Fruit fly (Drosophila melanogaster) whole organism, embryonic: ENCODE data around the gene Orc2.

Experiments
- CG10565 ChIP-seq: fragments of 200-800 bp; sonication (Bioruptor generic); optimal IDR thresholded peaks from 3 replicates; lab custom pipeline; 2016; ENCODE audit warnings: missing biosample characterization, mild to moderate bottlenecking, missing genetic modification characterization
- CG10979 ChIP-seq: fragments of 200-800 bp; sonication (Bioruptor generic); optimal IDR thresholded peaks from 2 replicates; lab custom pipeline; 2018; ENCODE audit warnings: missing biosample characterization, mild to moderate bottlenecking, missing genetic modification characterization, moderate library complexity
- CG11085 ChIP-seq: fragments of 200-800 bp; sonication (Bioruptor generic); IDR thresholded peaks from 2 replicates; pipeline ENCODE4 v1.3.6; 2022; ENCODE audit warnings: missing biosample characterization, missing genetic modification characterization
- CG11093 ChIP-seq: fragments of 200-800 bp; sonication (Bioruptor generic); IDR thresholded peaks from 3 replicates; pipeline ENCODE4 v1.3.6; 2022; ENCODE audit warnings: missing biosample characterization, missing genetic modification characterization
- CG12744 ChIP-seq: fragments of 200-800 bp; sonication (Bioruptor generic); optimal IDR thresholded peaks from 2 replicates; lab custom pipeline; 2016; ENCODE audit warnings: missing biosample characterization, missing genetic modification characterization
- CG15269 ChIP-seq: fragments of 200-800 bp; sonication (Bioruptor generic); optimal IDR thresholded peaks from 2 replicates; lab custom pipeline; 2018; ENCODE audit warnings: missing biosample characterization, mild to moderate bottlenecking, missing genetic modification characterization, moderate library complexity
- CG16815 ChIP-seq: fragments of 200-800 bp; sonication (Bioruptor generic); optimal IDR thresholded peaks from 3 replicates; lab custom pipeline; 2017; ENCODE audit warnings: missing biosample characterization, mild to moderate bottlenecking, missing genetic modification characterization
- CG17186 ChIP-seq: fragments of 200-800 bp; sonication (Bioruptor generic); optimal IDR thresholded peaks from 3 replicates; lab custom pipeline; 2017; ENCODE audit warnings: missing biosample characterization, missing genetic modification reagents, missing genetic modification characterization
- CG1832 ChIP-seq: fragments of 200-800 bp; sonication (Bioruptor generic); optimal IDR thresholded peaks from 2 replicates; lab custom pipeline; 2017; ENCODE audit warnings: missing biosample characterization, mild to moderate bottlenecking, missing genetic modification characterization, inconsistent platforms
- CG2199 ChIP-seq: fragments of 200-800 bp; sonication (Bioruptor generic); IDR thresholded peaks from 3 replicates; pipeline ENCODE4 v1.3.6; 2022; ENCODE audit warnings: missing biosample characterization, missing genetic modification characterization
- CG32772 ChIP-seq: fragments of 200-800 bp; sonication (Bioruptor generic); IDR thresholded peaks from 2 replicates; pipeline ENCODE4 v1.3.6; 2022; ENCODE audit warnings: missing biosample characterization, missing genetic modification characterization
- CG3281 ChIP-seq: fragments of 200-800 bp; sonication (Bioruptor generic); optimal IDR thresholded peaks from 3 replicates; lab custom pipeline; 2017; ENCODE audit warnings: missing biosample characterization, mild to moderate bottlenecking, missing genetic modification characterization
- CG34422 ChIP-seq: fragments of 200-800 bp; sonication (Bioruptor generic); IDR thresholded peaks from 3 replicates; pipeline ENCODE4 v1.3.6; 2022; ENCODE audit warnings: missing biosample characterization, missing genetic modification characterization
- CG6689 ChIP-seq: fragments of 200-800 bp; sonication (Bioruptor generic); IDR thresholded peaks from 2 replicates; pipeline ENCODE4 v1.3.6; 2022; ENCODE audit warnings: missing biosample characterization, missing genetic modification characterization
- CG6791 ChIP-seq: fragments of 200-800 bp; sonication (Bioruptor generic); IDR thresholded peaks from 3 replicates; pipeline ENCODE4 v1.3.6; 2022; ENCODE audit warnings: missing biosample characterization, missing genetic modification characterization; ENCODE audit not compliant: partially characterized antibody
- Hr3 ChIP-seq: fragments of 200-800 bp; sonication (Bioruptor generic); optimal IDR thresholded peaks from 3 replicates; lab custom pipeline; 2016; ENCODE audit warnings: missing biosample characterization, missing genetic modification characterization
- Hr78 ChIP-seq, 2 experiments: fragments of 200-800 bp in 1 of 2; fragments of >200 bp in 1 of 2; sonication (Bioruptor generic) in 1 of 2; optimal IDR thresholded peaks; 2 replicates each; lab custom pipeline; 2017 to 2019; ENCODE audit warnings: missing biosample characterization in 2 of 2, missing genetic modification characterization in 2 of 2, mild to moderate bottlenecking in 1 of 2, moderate library complexity in 1 of 2
- MBD-R2 ChIP-seq: fragments of 200-800 bp; sonication (Bioruptor generic); IDR thresholded peaks from 2 replicates; pipeline ENCODE4 v1.3.6; 2022; ENCODE audit warnings: missing biosample characterization, missing genetic modification characterization
- NC2β ChIP-seq: fragments of 200-800 bp; sonication (Bioruptor generic); optimal IDR thresholded peaks from 2 replicates; lab custom pipeline; 2016; ENCODE audit warnings: missing biosample characterization, missing genetic modification characterization
- Opbp ChIP-seq: fragments of 200-800 bp; sonication (Bioruptor generic); IDR thresholded peaks from 3 replicates; pipeline ENCODE4 v1.3.6; 2022; ENCODE audit warnings: missing biosample characterization, missing genetic modification characterization; ENCODE audit not compliant: partially characterized antibody
- Ptx1 ChIP-seq: fragments of 200-800 bp; sonication (Bioruptor generic); IDR thresholded peaks from 2 replicates; pipeline ENCODE4 v1.3.6; 2022; ENCODE audit warnings: missing biosample characterization, missing genetic modification characterization
- Side ChIP-seq: fragments of 200-800 bp; sonication (Bioruptor generic); optimal IDR thresholded peaks from 2 replicates; lab custom pipeline; 2016; ENCODE audit warnings: missing biosample characterization, missing genetic modification characterization
- Stat92E ChIP-seq, 3 experiments: fragments of >200 bp in 2 of 3; fragments of 200-800 bp in 1 of 3; sonication (Bioruptor generic) in 1 of 3; optimal IDR thresholded peaks; 2 replicates each; lab custom pipeline; 2017 to 2019; ENCODE audit warnings: missing biosample characterization in 3 of 3, missing genetic modification characterization in 3 of 3, mild to moderate bottlenecking in 1 of 3, moderate library complexity in 1 of 3
- Taf1 ChIP-seq: fragments of 200-800 bp; sonication (Bioruptor generic); IDR thresholded peaks from 2 replicates; pipeline ENCODE4 v1.3.6; 2022; ENCODE audit warnings: missing biosample characterization, missing genetic modification characterization
- Tbp ChIP-seq: fragments of >200 bp; optimal IDR thresholded peaks from 2 replicates; lab custom pipeline; 2018; ENCODE audit warnings: missing biosample characterization, missing genetic modification characterization
- abd-A ChIP-seq: fragments of 200-800 bp; sonication (Bioruptor generic); optimal IDR thresholded peaks from 3 replicates; lab custom pipeline; 2019; ENCODE audit warnings: missing biosample characterization, mild to moderate bottlenecking, missing genetic modification characterization, moderate library complexity
- bigmax ChIP-seq: fragments of 200-800 bp; sonication (Bioruptor generic); optimal IDR thresholded peaks from 2 replicates; lab custom pipeline; 2018; ENCODE audit warnings: missing biosample characterization, mild to moderate bottlenecking, missing genetic modification characterization
- cas ChIP-seq: fragments of 200-800 bp; sonication (Bioruptor generic); IDR thresholded peaks from 2 replicates; pipeline ENCODE4 v1.3.6; 2022; ENCODE audit warnings: missing biosample characterization, missing genetic modification characterization
- fd102C ChIP-seq: fragments of 200-800 bp; sonication (Bioruptor generic); optimal IDR thresholded peaks from 2 replicates; lab custom pipeline; 2018; ENCODE audit warnings: missing biosample characterization, mild to moderate bottlenecking, missing genetic modification characterization, moderate library complexity
- ftz-f1 ChIP-seq: fragments of 200-800 bp; sonication (Bioruptor generic); optimal IDR thresholded peaks from 2 replicates; lab custom pipeline; 2016; ENCODE audit warnings: missing biosample characterization, missing genetic modification characterization
- gfzf ChIP-seq: fragments of 200-800 bp; sonication (Bioruptor generic); optimal IDR thresholded peaks from 2 replicates; lab custom pipeline; 2016; ENCODE audit warnings: missing biosample characterization, mild to moderate bottlenecking, missing genetic modification characterization, moderate library complexity
- gsb ChIP-seq: fragments of 200-800 bp; sonication (Bioruptor generic); IDR thresholded peaks from 2 replicates; pipeline ENCODE4 v1.3.6; 2022; ENCODE audit warnings: missing biosample characterization, missing genetic modification characterization
- her ChIP-seq: fragments of 200-800 bp; sonication (Bioruptor generic); optimal IDR thresholded peaks from 2 replicates; lab custom pipeline; 2016; ENCODE audit warnings: missing biosample characterization, missing genetic modification characterization
- klu ChIP-seq: fragments of 200-800 bp; sonication (Bioruptor generic); IDR thresholded peaks from 2 replicates; pipeline ENCODE4 v1.3.6; 2022; ENCODE audit warnings: missing biosample characterization, missing genetic modification characterization
- knrl ChIP-seq: fragments of 200-800 bp; sonication (Bioruptor generic); IDR thresholded peaks from 3 replicates; pipeline ENCODE4 v1.3.6; 2022; ENCODE audit warnings: missing biosample characterization, missing genetic modification characterization; ENCODE audit not compliant: partially characterized antibody
- lmd ChIP-seq: fragments of 200-800 bp; sonication (Bioruptor generic); IDR thresholded peaks from 2 replicates; pipeline ENCODE4 v1.3.6; 2022; ENCODE audit warnings: missing biosample characterization, missing genetic modification characterization
- prd ChIP-seq, 3 experiments: fragments of >200 bp in 2 of 3; fragments of 200-800 bp in 1 of 3; sonication (Bioruptor generic) in 1 of 3; optimal IDR thresholded peaks in 2 of 3; IDR thresholded peaks in 1 of 3; 2 replicates in 2 of 3; 3 replicates in 1 of 3; pipeline versions ENCODE4 v1.3.6 to Lab custom; 2017 to 2022; ENCODE audit warnings: missing biosample characterization in 1 of 3, missing genetic modification characterization in 1 of 3
- pzg ChIP-seq: fragments of 200-800 bp; sonication (Bioruptor generic); optimal IDR thresholded peaks from 3 replicates; lab custom pipeline; 2018; ENCODE audit warnings: missing biosample characterization, mild to moderate bottlenecking, missing genetic modification characterization, moderate library complexity
- sc ChIP-seq, 3 experiments: fragments of >200 bp in 2 of 3; fragments of 200-800 bp in 1 of 3; sonication (Bioruptor generic) in 1 of 3; optimal IDR thresholded peaks; 2 replicates in 2 of 3; 3 replicates in 1 of 3; lab custom pipeline; 2017; ENCODE audit warnings: mild to moderate bottlenecking in 1 of 3, missing biosample characterization in 1 of 3, missing genetic modification characterization in 1 of 3, missing genetic modification reagents in 1 of 3
- scrt ChIP-seq: fragments of 200-800 bp; sonication (Bioruptor generic); optimal IDR thresholded peaks from 2 replicates; lab custom pipeline; 2018; ENCODE audit warnings: missing biosample characterization, mild to moderate bottlenecking, missing genetic modification characterization, moderate library complexity
- sd ChIP-seq: fragments of 200-800 bp; sonication (Bioruptor generic); optimal IDR thresholded peaks from 3 replicates; lab custom pipeline; 2018; ENCODE audit warnings: missing biosample characterization, mild to moderate bottlenecking, missing genetic modification characterization, moderate library complexity
- slbo ChIP-seq: fragments of 200-800 bp; sonication (Bioruptor generic); IDR thresholded peaks from 2 replicates; pipeline ENCODE4 v1.3.6; 2022; ENCODE audit warnings: missing biosample characterization, missing genetic modification characterization
- sr ChIP-seq: fragments of 200-800 bp; sonication (Bioruptor generic); IDR thresholded peaks from 3 replicates; pipeline ENCODE4 v1.3.6; 2022; ENCODE audit warnings: missing biosample characterization, missing genetic modification characterization
- stc ChIP-seq: fragments of 200-800 bp; sonication (Bioruptor generic); IDR thresholded peaks from 2 replicates; pipeline ENCODE4 v1.3.6; 2022; ENCODE audit warnings: missing biosample characterization, missing genetic modification characterization
- tio ChIP-seq: fragments of 200-800 bp; sonication (Bioruptor generic); optimal IDR thresholded peaks from 2 replicates; lab custom pipeline; 2017; ENCODE audit warnings: missing biosample characterization, missing genetic modification characterization, inconsistent platforms
- tll ChIP-seq, 2 experiments: fragments of 200-800 bp in 1 of 2; fragments of >200 bp in 1 of 2; sonication (Bioruptor generic) in 1 of 2; optimal IDR thresholded peaks; 2 replicates each; lab custom pipeline; 2017 to 2019; ENCODE audit warnings: missing biosample characterization in 2 of 2, missing genetic modification characterization in 2 of 2, mild to moderate bottlenecking in 1 of 2, moderate library complexity in 1 of 2
- twi ChIP-seq: fragments of 200-800 bp; optimal IDR thresholded peaks from 2 replicates; lab custom pipeline; 2019; ENCODE audit warnings: missing biosample characterization, mild to moderate bottlenecking, missing genetic modification characterization, moderate library complexity
- vvl ChIP-seq: fragments of 200-800 bp; sonication (Bioruptor generic); IDR thresholded peaks from 2 replicates; pipeline ENCODE4 v1.3.6; 2022; ENCODE audit warnings: missing biosample characterization, missing genetic modification characterization
- zfh2 ChIP-seq: fragments of 200-800 bp; sonication (Bioruptor generic); optimal IDR thresholded peaks from 2 replicates; lab custom pipeline; 2016; ENCODE audit warnings: missing biosample characterization, missing genetic modification characterization

Orc2 gene

dm6 chr3R:13997762-13998161, 33.1 kb downstream of the Orc2 start (continued):
- no peak for TF ChIP-seq NC2β (GFP tag; lab: Kevin White, UChicago)
- TF ChIP-seq cas: no peak
- TF ChIP-seq Stat92E (GFP tag; optimal IDR thresholded peaks at IDR 0.05; lab: Kevin White, UChicago): no peak
- TF ChIP-seq Tbp: no peak
- no peak for TF ChIP-seq knrl (GFP tag; lab: Robert Waterston, UW)
- 0 out of 3 replicates have a peak, but pooled peaks have one; percentile 21 for TF ChIP-seq sr (GFP tag; lab: Robert Waterston, UW)
- no peak for TF ChIP-seq twi (tag; lab: Kevin White, UChicago)
- 0 out of 2 replicates have a peak, but pooled peaks have one; percentile 25 for TF ChIP-seq MBD-R2 (GFP tag; lab: Robert Waterston, UW)
- TF ChIP-seq CG1832 (GFP tag; lab: Kevin White, UChicago): no peak
- TF ChIP-seq lmd (GFP tag; lab: Robert Waterston, UW): peak; percentile 25; the same call in 1 of the 2 replicates
- TF ChIP-seq CG32772: no peak
- TF ChIP-seq CG11085: no peak
- no peak for TF ChIP-seq tio (GFP tag; lab: Kevin White, UChicago)
- peak in 1 of 2 experiments; percentile 51 for TF ChIP-seq Hr78 (GFP tag; optimal IDR thresholded peaks at IDR 0.05; lab: Kevin White, UChicago)
- no peak for TF ChIP-seq Taf1 (GFP tag; lab: Robert Waterston, UW)
- no peak for TF ChIP-seq CG10979
- peak; percentile 18 for TF ChIP-seq sd (tag; lab: Kevin White, UChicago)
- TF ChIP-seq slbo (GFP tag; lab: Robert Waterston, UW): peak; percentile 14; the same call in 1 of the 2 replicates
- TF ChIP-seq vvl: peak; percentile 13; the same call in 1 of the 2 replicates
- TF ChIP-seq CG6791: no peak
- no peak for TF ChIP-seq CG17186 (GFP tag; lab: Kevin White, UChicago)
- no peak for TF ChIP-seq her
- TF ChIP-seq Hr3 (GFP tag; lab: Kevin White, UChicago): no peak
- TF ChIP-seq CG12744: no peak
- TF ChIP-seq Opbp: no peak
- no peak for TF ChIP-seq gfzf (GFP tag; lab: Kevin White, UChicago)
- TF ChIP-seq scrt (GFP tag; lab: Kevin White, UChicago): no peak
- no peak for TF ChIP-seq prd (optimal IDR thresholded peaks at IDR 0.05; lab: Kevin White, UChicago)
- TF ChIP-seq prd (GFP tag; IDR thresholded peaks at IDR 0.05; lab: Robert Waterston, UW): no peak
- no peak for TF ChIP-seq bigmax (GFP tag; lab: Kevin White, UChicago)
- no peak for TF ChIP-seq stc (GFP tag; lab: Robert Waterston, UW)
- TF ChIP-seq CG15269 (tag; lab: Kevin White, UChicago): peak; percentile 28
- no peak for TF ChIP-seq fd102C (GFP tag; lab: Kevin White, UChicago)
- no peak for TF ChIP-seq CG11093
- TF ChIP-seq zfh2 (GFP tag; lab: Kevin White, UChicago): peak; percentile 1
- TF ChIP-seq klu (GFP tag; lab: Robert Waterston, UW): no peak
- no peak for TF ChIP-seq gsb (GFP tag; lab: Robert Waterston, UW)
- TF ChIP-seq CG3281 (GFP tag; lab: Kevin White, UChicago): no peak
- no peak for TF ChIP-seq CG2199 (GFP tag; lab: Robert Waterston, UW)
- TF ChIP-seq abd-A (tag; lab: Kevin White, UChicago): peak; percentile 70
- no peak for TF ChIP-seq Side (GFP tag; lab: Kevin White, UChicago)
- no peak for TF ChIP-seq CG16815 (GFP tag; lab: Kevin White, UChicago)
- no peak for TF ChIP-seq sc (optimal IDR thresholded peaks at IDR 0.05; lab: Kevin White, UChicago)
- no peak for TF ChIP-seq sc (GFP tag; optimal IDR thresholded peaks at IDR 0.05; lab: Kevin White, UChicago)
- TF ChIP-seq pzg (GFP tag; lab: Kevin White, UChicago): no peak
- 0 out of 3 replicates have a peak, but pooled peaks have one; percentile 38 for TF ChIP-seq CG34422 (GFP tag; lab: Robert Waterston, UW)
- no peak; the same call in 1 of the 2 replicates for TF ChIP-seq Ptx1 (GFP tag; lab: Robert Waterston, UW)
- no peak for TF ChIP-seq tll (GFP tag; optimal IDR thresholded peaks at IDR 0.05; lab: Kevin White, UChicago)
- peak; percentile 31 for TF ChIP-seq ftz-f1 (GFP tag; lab: Kevin White, UChicago)
- TF ChIP-seq CG10565 (GFP tag; lab: Kevin White, UChicago): no peak
- TF ChIP-seq CG6689 (GFP tag; lab: Robert Waterston, UW): no peak
